Fruit fly (Drosophila melanogaster) whole organism, embryonic: ENCODE results near the gene Vps52.

Source experiments
- Ada2b ChIP-seq: fragments of 200-800 bp; sonication (Bioruptor generic); IDR thresholded peaks from 2 replicates; pipeline ENCODE4 v1.3.6; 2022; ENCODE audit warnings: missing biosample characterization, missing genetic modification characterization
- Antp ChIP-seq: fragments of 200-800 bp; sonication (Bioruptor generic); optimal IDR thresholded peaks from 3 replicates; lab custom pipeline; 2016; ENCODE audit warnings: missing biosample characterization, missing genetic modification characterization
- B-H2 ChIP-seq: fragments of 200-800 bp; sonication (Bioruptor generic); optimal IDR thresholded peaks from 2 replicates; lab custom pipeline; 2018; ENCODE audit warnings: missing biosample characterization, mild to moderate bottlenecking, missing genetic modification characterization
- BEAF-32 ChIP-seq: fragments of 200-800 bp; sonication (Bioruptor generic); optimal IDR thresholded peaks from 3 replicates; lab custom pipeline; 2017; ENCODE audit warnings: missing biosample characterization, missing genetic modification characterization, mild to moderate bottlenecking, moderate library complexity, missing genetic modification reagents
- BtbVII ChIP-seq: fragments of 200-800 bp; sonication (Bioruptor generic); optimal IDR thresholded peaks from 3 replicates; lab custom pipeline; 2017; ENCODE audit warnings: missing biosample characterization, mild to moderate bottlenecking, missing genetic modification characterization
- CG10565 ChIP-seq: fragments of 200-800 bp; sonication (Bioruptor generic); optimal IDR thresholded peaks from 3 replicates; lab custom pipeline; 2016; ENCODE audit warnings: missing biosample characterization, mild to moderate bottlenecking, missing genetic modification characterization
- CG12219 ChIP-seq: fragments of 200-800 bp; sonication (Bioruptor generic); optimal IDR thresholded peaks from 3 replicates; lab custom pipeline; 2018; ENCODE audit warnings: missing biosample characterization, mild to moderate bottlenecking, missing genetic modification characterization
- CG13287 ChIP-seq: fragments of 200-800 bp; sonication (Bioruptor generic); IDR thresholded peaks from 2 replicates; pipeline ENCODE4 v1.3.6; 2022; ENCODE audit warnings: missing biosample characterization, missing genetic modification characterization; ENCODE audit not compliant: partially characterized antibody
- CG2712 ChIP-seq: fragments of 200-800 bp; optimal IDR thresholded peaks from 3 replicates; lab custom pipeline; 2019; ENCODE audit warnings: missing biosample characterization, mild to moderate bottlenecking, missing genetic modification characterization, moderate library complexity
- CG32767 ChIP-seq: fragments of 200-800 bp; sonication (Bioruptor generic); IDR thresholded peaks from 2 replicates; pipeline ENCODE4 v1.3.6; 2022; ENCODE audit warnings: missing biosample characterization, missing genetic modification characterization
- CG33557 ChIP-seq: fragments of 200-800 bp; sonication (Bioruptor generic); optimal IDR thresholded peaks from 2 replicates; lab custom pipeline; 2019; ENCODE audit warnings: missing biosample characterization, mild to moderate bottlenecking, missing genetic modification characterization, moderate library complexity
- CG7372 ChIP-seq: fragments of 200-800 bp; sonication (Bioruptor generic); IDR thresholded peaks from 2 replicates; pipeline ENCODE4 v1.3.6; 2022; ENCODE audit warnings: missing biosample characterization, missing genetic modification characterization
- CG8281 ChIP-seq: fragments of 200-800 bp; sonication (Bioruptor generic); optimal IDR thresholded peaks from 2 replicates; lab custom pipeline; 2018; ENCODE audit warnings: missing biosample characterization, mild to moderate bottlenecking, missing genetic modification characterization, moderate library complexity
- Dp ChIP-seq: fragments of 200-800 bp; sonication (Bioruptor generic); optimal IDR thresholded peaks from 2 replicates; lab custom pipeline; 2018; ENCODE audit warnings: missing biosample characterization, mild to moderate bottlenecking, missing genetic modification characterization, moderate library complexity
- Dref ChIP-seq: fragments of 200-800 bp; sonication (Bioruptor generic); IDR thresholded peaks from 2 replicates; pipeline ENCODE4 v1.3.6; 2022; ENCODE audit warnings: missing biosample characterization, missing genetic modification characterization
- E2f2 ChIP-seq: fragments of 200-800 bp; sonication (Bioruptor generic); IDR thresholded peaks from 2 replicates; pipeline ENCODE4 v1.3.6; 2022; ENCODE audit warnings: missing biosample characterization, missing genetic modification characterization
- Ets97D ChIP-seq: fragments of 200-800 bp; sonication (Bioruptor generic); optimal IDR thresholded peaks from 3 replicates; lab custom pipeline; 2016; ENCODE audit warnings: missing biosample characterization, missing genetic modification characterization
- Fer1 ChIP-seq: fragments of 200-800 bp; sonication (Bioruptor generic); optimal IDR thresholded peaks from 2 replicates; lab custom pipeline; 2017; ENCODE audit warnings: missing biosample characterization, mild to moderate bottlenecking, missing genetic modification characterization
- GATAe ChIP-seq: fragments of 200-800 bp; sonication (Bioruptor generic); conservative IDR thresholded peaks from 2 replicates; pipeline ENCODE4 v1.3.6; 2022; ENCODE audit warnings: missing biosample characterization, missing genetic modification characterization
- HLH3B ChIP-seq: fragments of 200-800 bp; sonication (Bioruptor generic); IDR thresholded peaks from 2 replicates; pipeline ENCODE4 v1.3.6; 2022; ENCODE audit warnings: missing biosample characterization, missing genetic modification characterization
- Hey ChIP-seq: fragments of 200-800 bp; sonication (Bioruptor generic); optimal IDR thresholded peaks from 3 replicates; lab custom pipeline; 2018; ENCODE audit warnings: missing biosample characterization, mild to moderate bottlenecking, missing genetic modification characterization
- MTF-1 ChIP-seq: fragments of 200-800 bp; sonication (Bioruptor generic); optimal IDR thresholded peaks from 2 replicates; lab custom pipeline; 2018; ENCODE audit warnings: missing biosample characterization, mild to moderate bottlenecking, missing genetic modification characterization, borderline replicate concordance
- Nf-YB ChIP-seq: fragments of 200-800 bp; sonication (Bioruptor generic); optimal IDR thresholded peaks from 3 replicates; lab custom pipeline; 2019; ENCODE audit warnings: missing biosample characterization, mild to moderate bottlenecking, missing genetic modification characterization, moderate library complexity
- Nf-YC ChIP-seq: fragments of 200-800 bp; optimal IDR thresholded peaks from 3 replicates; lab custom pipeline; 2019; ENCODE audit warnings: missing biosample characterization, mild to moderate bottlenecking, missing genetic modification characterization, moderate library complexity
- Pdp1 ChIP-seq, 2 experiments: fragments of 200-800 bp; sonication (Bioruptor generic); optimal IDR thresholded peaks; 3 replicates each; lab custom pipeline; 2016; ENCODE audit warnings: missing biosample characterization in 2 of 2, missing genetic modification characterization in 2 of 2, mild to moderate bottlenecking in 1 of 2, moderate library complexity in 1 of 2
- Ptx1 ChIP-seq: fragments of 200-800 bp; sonication (Bioruptor generic); IDR thresholded peaks from 2 replicates; pipeline ENCODE4 v1.3.6; 2022; ENCODE audit warnings: missing biosample characterization, missing genetic modification characterization
- abd-A ChIP-seq: fragments of 200-800 bp; sonication (Bioruptor generic); optimal IDR thresholded peaks from 3 replicates; lab custom pipeline; 2019; ENCODE audit warnings: missing biosample characterization, mild to moderate bottlenecking, missing genetic modification characterization, moderate library complexity
- ash1 ChIP-seq: fragments of 200-800 bp; sonication (Bioruptor generic); optimal IDR thresholded peaks from 2 replicates; lab custom pipeline; 2018; ENCODE audit warnings: missing biosample characterization, mild to moderate bottlenecking, missing genetic modification characterization
- disco-r ChIP-seq: fragments of 200-800 bp; sonication (Bioruptor generic); optimal IDR thresholded peaks from 2 replicates; lab custom pipeline; 2016; ENCODE audit warnings: missing biosample characterization, missing genetic modification characterization
- ewg ChIP-seq: fragments of 200-800 bp; sonication (Bioruptor generic); optimal IDR thresholded peaks from 3 replicates; lab custom pipeline; 2017; ENCODE audit warnings: mild to moderate bottlenecking, missing biosample characterization, missing genetic modification reagents, missing genetic modification characterization
- gsb-n ChIP-seq: fragments of 200-800 bp; sonication (Bioruptor generic); optimal IDR thresholded peaks from 3 replicates; lab custom pipeline; 2018; ENCODE audit warnings: missing biosample characterization, mild to moderate bottlenecking, missing genetic modification characterization
- inv ChIP-seq: fragments of 200-800 bp; sonication (Bioruptor generic); IDR thresholded peaks from 2 replicates; pipeline ENCODE4 v1.3.6; 2022; ENCODE audit warnings: missing biosample characterization, missing genetic modification characterization; ENCODE audit not compliant: partially characterized antibody
- jigr1 ChIP-seq: fragments of 200-800 bp; sonication (Bioruptor generic); IDR thresholded peaks from 3 replicates; pipeline ENCODE4 v1.3.6; 2022; ENCODE audit warnings: missing biosample characterization, missing genetic modification characterization
- klu ChIP-seq: fragments of 200-800 bp; sonication (Bioruptor generic); IDR thresholded peaks from 2 replicates; pipeline ENCODE4 v1.3.6; 2022; ENCODE audit warnings: missing biosample characterization, missing genetic modification characterization
- lmd ChIP-seq: fragments of 200-800 bp; sonication (Bioruptor generic); IDR thresholded peaks from 2 replicates; pipeline ENCODE4 v1.3.6; 2022; ENCODE audit warnings: missing biosample characterization, missing genetic modification characterization
- prd ChIP-seq, 3 experiments: fragments of >200 bp in 2 of 3; fragments of 200-800 bp in 1 of 3; sonication (Bioruptor generic) in 1 of 3; optimal IDR thresholded peaks in 2 of 3; IDR thresholded peaks in 1 of 3; 2 replicates in 2 of 3; 3 replicates in 1 of 3; pipeline versions ENCODE4 v1.3.6 to Lab custom; 2017 to 2022; ENCODE audit warnings: missing biosample characterization in 1 of 3, missing genetic modification characterization in 1 of 3
- psq ChIP-seq: fragments of 200-800 bp; sonication (Bioruptor generic); optimal IDR thresholded peaks from 2 replicates; lab custom pipeline; 2017; ENCODE audit warnings: missing biosample characterization, missing genetic modification characterization
- schlank ChIP-seq: fragments of 200-800 bp; sonication (Bioruptor generic); optimal IDR thresholded peaks from 2 replicates; lab custom pipeline; 2018; ENCODE audit warnings: missing biosample characterization, mild to moderate bottlenecking, missing genetic modification characterization
- sens ChIP-seq: fragments of 200-800 bp; sonication (Bioruptor generic); peaks from one replicate; lab custom pipeline; 2016; ENCODE audit warnings: missing biosample characterization, missing genetic modification characterization
- sisA ChIP-seq: fragments of 200-800 bp; sonication (Bioruptor generic); IDR thresholded peaks from 2 replicates; pipeline ENCODE4 v1.3.6; 2022; ENCODE audit warnings: missing biosample characterization, missing genetic modification characterization
- tin ChIP-seq: fragments of 200-800 bp; sonication (Bioruptor generic); optimal IDR thresholded peaks from 3 replicates; lab custom pipeline; 2016; ENCODE audit warnings: missing biosample characterization, missing genetic modification characterization
- twi ChIP-seq: fragments of 200-800 bp; optimal IDR thresholded peaks from 2 replicates; lab custom pipeline; 2019; ENCODE audit warnings: missing biosample characterization, mild to moderate bottlenecking, missing genetic modification characterization, moderate library complexity
- usp ChIP-seq: fragments of >200 bp; optimal IDR thresholded peaks from 2 replicates; lab custom pipeline; 2017; ENCODE audit warnings: missing biosample characterization, missing genetic modification characterization
- z ChIP-seq: fragments of 200-800 bp; sonication (Bioruptor generic); IDR thresholded peaks from 3 replicates; pipeline ENCODE4 v1.3.6; 2022; ENCODE audit warnings: missing biosample characterization, missing genetic modification characterization

Vps52 gene

dm6 chr2L:5519846-5520384, 3.8 kb downstream of the Vps52 start, which contains the start of the genes CG7382 and cl (continued):
- no peak for TF ChIP-seq usp (GFP tag; lab: Kevin White, UChicago)
- TF ChIP-seq CG7372 (GFP tag; lab: Robert Waterston, UW): no peak

DNA sequence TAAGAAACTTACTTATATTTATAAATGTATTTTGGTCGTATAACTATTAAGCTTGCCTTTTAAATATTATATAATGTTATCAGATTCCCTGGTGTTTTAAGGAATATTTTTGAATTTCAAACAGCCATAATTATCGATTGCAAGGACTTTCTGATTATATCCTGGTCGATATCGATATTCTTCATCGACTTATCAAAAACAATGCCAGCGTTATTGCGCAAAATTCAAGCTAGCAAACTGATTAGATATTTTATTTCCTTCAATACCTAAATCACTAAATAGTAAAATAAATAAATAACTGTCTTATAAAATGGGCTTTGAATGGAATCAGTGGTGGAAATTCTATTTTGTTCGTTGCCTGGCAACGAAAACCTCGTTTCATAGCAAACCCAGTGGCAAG, 6.3 kb downstream of the Vps52 start, which contains the start of gene CG14020:
Gene CG14020, plus strand, starts transcription at position 345 of the 400 bp plus-strand sequence.
- TF ChIP-seq Dp (peak; percentile 45), CG13287 (GFP tag; lab: Robert Waterston, UW) (peak; percentile 25; the same call in 1 of the 2 replicates), CG2712 (tag; lab: Kevin White, UChicago) (no peak), Dref (GFP tag; lab: Robert Waterston, UW) (peak; percentile 53), Pdp1 (GFP tag; optimal IDR thresholded peaks at IDR 0.05; lab: Kevin White, UChicago) (no peak), ash1 (GFP tag; lab: Kevin White, UChicago) (no peak), sens (GFP tag; lab: Kevin White, UChicago) (peak; percentile 50), E2f2 (GFP tag; lab: Robert Waterston, UW) (peak; percentile 59), prd (optimal IDR thresholded peaks at IDR 0.05; lab: Kevin White, UChicago) (no peak), prd (GFP tag; IDR thresholded peaks at IDR 0.05; lab: Robert Waterston, UW) (no peak), HLH3B (GFP tag; lab: Robert Waterston, UW) (no peak), BEAF-32 (GFP tag; lab: Kevin White, UChicago) (peak; percentile 6), B-H2 (GFP tag; lab: Kevin White, UChicago) (no peak), CG33557 (GFP tag; lab: Kevin White, UChicago) (no peak), tin (GFP tag; lab: Kevin White, UChicago) (no peak)

DNA sequence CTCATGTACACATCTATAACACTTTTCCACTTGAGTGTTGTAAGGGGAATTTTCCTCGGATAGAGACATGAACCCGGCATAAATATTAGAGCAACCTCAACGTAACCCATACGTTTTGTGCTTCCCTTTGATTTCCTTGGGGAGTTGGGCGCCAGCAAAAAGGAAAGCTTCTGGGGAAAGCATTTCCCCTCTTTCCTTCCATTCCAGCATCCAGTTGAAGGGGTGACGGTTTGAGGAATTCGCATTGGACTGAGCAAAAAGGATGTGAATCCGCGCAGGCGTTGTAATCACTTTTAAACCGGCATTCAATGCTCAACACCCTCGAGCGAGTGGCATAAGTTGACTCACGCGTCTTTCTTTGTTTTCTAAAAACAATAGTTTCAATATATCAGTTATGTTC, 8.8 kb downstream of the Vps52 start:
- TF ChIP-seq Nf-YB (peak; percentile 43), z (peak; percentile 54; the same call in 1 of the 3 replicates), abd-A (tag; lab: Kevin White, UChicago) (peak; percentile 73), CG12219 (GFP tag; lab: Kevin White, UChicago) (no peak), Nf-YC (peak; percentile 74), disco-r (GFP tag; lab: Kevin White, UChicago) (no peak), ash1 (GFP tag; lab: Kevin White, UChicago) (no peak), jigr1 (GFP tag; lab: Robert Waterston, UW) (no peak), inv (GFP tag; lab: Robert Waterston, UW) (no peak), ewg (GFP tag; lab: Kevin White, UChicago) (peak; percentile 61), Ada2b (no peak)

dm6 chr2L:5507823-5508438, 15.8 kb downstream of the Vps52 start:
- peak; percentile 60 for TF ChIP-seq Nf-YB
- no peak for TF ChIP-seq Hey (tag; lab: Kevin White, UChicago)
- no peak for TF ChIP-seq twi (tag; lab: Kevin White, UChicago)
- TF ChIP-seq CG32767 (GFP tag; lab: Robert Waterston, UW): no peak
- TF ChIP-seq psq (GFP tag; lab: Kevin White, UChicago): no peak
- no peak for TF ChIP-seq Antp
- no peak for TF ChIP-seq CG10565 (GFP tag; lab: Kevin White, UChicago)
- TF ChIP-seq Ets97D (GFP tag; lab: Kevin White, UChicago): no peak
- no peak for TF ChIP-seq Fer1 (GFP tag; lab: Kevin White, UChicago)
- peak; percentile 59 for TF ChIP-seq Nf-YC
- TF ChIP-seq inv (GFP tag; lab: Robert Waterston, UW): no peak
- no peak for TF ChIP-seq schlank (tag; lab: Kevin White, UChicago)
- no peak for TF ChIP-seq BtbVII (GFP tag; lab: Kevin White, UChicago)
- peak; percentile 69 for TF ChIP-seq sens (GFP tag; lab: Kevin White, UChicago)
- 0 out of 2 replicates have a peak, but pooled peaks have one; percentile 12 for TF ChIP-seq Ptx1 (GFP tag; lab: Robert Waterston, UW)
- TF ChIP-seq GATAe (GFP tag; lab: Robert Waterston, UW): no peak
- TF ChIP-seq sisA: 0 out of 2 replicates have a peak, but pooled peaks have one; percentile 20
- TF ChIP-seq gsb-n: peak; percentile 38
- TF ChIP-seq MTF-1: no peak
- TF ChIP-seq lmd (GFP tag; lab: Robert Waterston, UW): no peak
- TF ChIP-seq CG8281 (tag; lab: Kevin White, UChicago): no peak
- no peak for TF ChIP-seq klu
